Fruit fly (Drosophila melanogaster) whole organism, embryonic: ENCODE results near the gene CG3587.

Source experiments
- Bgb ChIP-seq: fragments of 200-800 bp; sonication (Bioruptor generic); IDR thresholded peaks from 2 replicates; pipeline ENCODE4 v1.3.6; 2022; ENCODE audit warnings: missing biosample characterization, missing genetic modification characterization; ENCODE audit not compliant: partially characterized antibody
- CG11398 ChIP-seq: fragments of 200-800 bp; sonication (Bioruptor generic); optimal IDR thresholded peaks from 2 replicates; lab custom pipeline; 2016; ENCODE audit warnings: missing biosample characterization, missing genetic modification characterization
- CG11560 ChIP-seq: fragments of 200-800 bp; sonication (Bioruptor generic); IDR thresholded peaks from 3 replicates; pipeline ENCODE4 v1.3.6; 2022; ENCODE audit warnings: missing biosample characterization, missing genetic modification characterization
- CG14441 ChIP-seq: fragments of 200-800 bp; sonication (Bioruptor generic); IDR thresholded peaks from 2 replicates; pipeline ENCODE4 v1.3.6; 2022; ENCODE audit warnings: missing biosample characterization, missing genetic modification characterization
- CG15269 ChIP-seq: fragments of 200-800 bp; sonication (Bioruptor generic); optimal IDR thresholded peaks from 2 replicates; lab custom pipeline; 2018; ENCODE audit warnings: missing biosample characterization, mild to moderate bottlenecking, missing genetic modification characterization, moderate library complexity
- CG1603 ChIP-seq: fragments of 200-800 bp; sonication (Bioruptor generic); optimal IDR thresholded peaks from 2 replicates; lab custom pipeline; 2019; ENCODE audit warnings: missing biosample characterization, mild to moderate bottlenecking, missing genetic modification characterization, moderate library complexity
- CG16779 ChIP-seq: fragments of 200-800 bp; sonication (Bioruptor generic); IDR thresholded peaks from 2 replicates; pipeline ENCODE4 v1.3.6; 2022; ENCODE audit warnings: missing biosample characterization, missing genetic modification characterization
- CG17328 ChIP-seq: fragments of 200-800 bp; sonication (Bioruptor generic); IDR thresholded peaks from 2 replicates; pipeline ENCODE4 v1.3.6; 2022; ENCODE audit warnings: missing biosample characterization, missing genetic modification characterization
- CG18011 ChIP-seq: fragments of 200-800 bp; sonication (Bioruptor generic); optimal IDR thresholded peaks from 2 replicates; lab custom pipeline; 2017; ENCODE audit warnings: missing biosample characterization, missing genetic modification characterization, mild to moderate bottlenecking, moderate library complexity, missing genotype
- CG2116 ChIP-seq: fragments of 200-800 bp; sonication (Bioruptor generic); optimal IDR thresholded peaks from 3 replicates; lab custom pipeline; 2018; ENCODE audit warnings: missing biosample characterization, mild to moderate bottlenecking, missing genetic modification characterization
- CG2120 ChIP-seq: fragments of 200-800 bp; sonication (Bioruptor generic); optimal IDR thresholded peaks from 3 replicates; lab custom pipeline; 2016; ENCODE audit warnings: missing biosample characterization, missing genetic modification characterization
- CG2129 ChIP-seq: fragments of 200-800 bp; sonication (Bioruptor generic); IDR thresholded peaks from 2 replicates; pipeline ENCODE4 v1.3.6; 2022; ENCODE audit warnings: missing biosample characterization, missing genetic modification characterization; ENCODE audit not compliant: partially characterized antibody
- CG34224 ChIP-seq: fragments of 200-800 bp; sonication (Bioruptor generic); IDR thresholded peaks from 3 replicates; pipeline ENCODE4 v1.3.6; 2022; ENCODE audit warnings: missing biosample characterization, missing genetic modification characterization; ENCODE audit not compliant: partially characterized antibody
- CG4730 ChIP-seq: fragments of 200-800 bp; sonication (Bioruptor generic); IDR thresholded peaks from 2 replicates; pipeline ENCODE4 v1.3.6; 2022; ENCODE audit warnings: missing biosample characterization, missing genetic modification characterization
- CG5180 ChIP-seq: fragments of 200-800 bp; sonication (Bioruptor generic); optimal IDR thresholded peaks from 3 replicates; lab custom pipeline; 2017; ENCODE audit warnings: missing biosample characterization, missing genetic modification characterization, mild to moderate bottlenecking, moderate library complexity, missing genetic modification reagents
- CG6689 ChIP-seq: fragments of 200-800 bp; sonication (Bioruptor generic); IDR thresholded peaks from 2 replicates; pipeline ENCODE4 v1.3.6; 2022; ENCODE audit warnings: missing biosample characterization, missing genetic modification characterization
- CG7839 ChIP-seq: fragments of 200-800 bp; sonication (Bioruptor generic); optimal IDR thresholded peaks from 3 replicates; lab custom pipeline; 2018; ENCODE audit warnings: missing biosample characterization, mild to moderate bottlenecking, missing genetic modification characterization, moderate library complexity
- CG7963 ChIP-seq: fragments of 200-800 bp; sonication (Bioruptor generic); IDR thresholded peaks from 3 replicates; pipeline ENCODE4 v1.3.6; 2022; ENCODE audit warnings: missing biosample characterization, missing genetic modification characterization; ENCODE audit not compliant: partially characterized antibody
- CrebB ChIP-seq: fragments of 200-800 bp; sonication (Bioruptor generic); optimal IDR thresholded peaks from 3 replicates; lab custom pipeline; 2018; ENCODE audit warnings: missing biosample characterization, mild to moderate bottlenecking, missing genetic modification characterization
- Dad ChIP-seq: fragments of 200-800 bp; sonication (Bioruptor generic); optimal IDR thresholded peaks from 3 replicates; lab custom pipeline; 2016; ENCODE audit warnings: missing biosample characterization, missing genetic modification characterization
- Dip3 ChIP-seq: fragments of 200-800 bp; sonication (Bioruptor generic); optimal IDR thresholded peaks from 3 replicates; lab custom pipeline; 2016; ENCODE audit warnings: missing biosample characterization, missing genetic modification characterization
- Ets65A ChIP-seq: fragments of 200-800 bp; sonication (Bioruptor generic); peaks from one replicate; lab custom pipeline; 2016; ENCODE audit warnings: missing biosample characterization, missing genetic modification characterization
- Jarid2 ChIP-seq: fragments of 200-800 bp; sonication (Bioruptor generic); optimal IDR thresholded peaks from 3 replicates; lab custom pipeline; 2017; ENCODE audit warnings: mild to moderate bottlenecking, missing biosample characterization, missing genetic modification reagents, missing genetic modification characterization
- MTF-1 ChIP-seq: fragments of 200-800 bp; sonication (Bioruptor generic); optimal IDR thresholded peaks from 2 replicates; lab custom pipeline; 2018; ENCODE audit warnings: missing biosample characterization, mild to moderate bottlenecking, missing genetic modification characterization, borderline replicate concordance
- NC2α ChIP-seq: fragments of 200-800 bp; sonication (Bioruptor generic); optimal IDR thresholded peaks from 2 replicates; lab custom pipeline; 2016; ENCODE audit warnings: missing biosample characterization, missing genetic modification characterization
- Nf-YA ChIP-seq: fragments of 200-800 bp; sonication (Bioruptor generic); IDR thresholded peaks from 2 replicates; pipeline ENCODE4 v1.3.6; 2022; ENCODE audit warnings: missing biosample characterization, missing genetic modification characterization
- Nf-YC ChIP-seq: fragments of 200-800 bp; optimal IDR thresholded peaks from 3 replicates; lab custom pipeline; 2019; ENCODE audit warnings: missing biosample characterization, mild to moderate bottlenecking, missing genetic modification characterization, moderate library complexity
- Oaz ChIP-seq: fragments of 200-800 bp; sonication (Bioruptor generic); IDR thresholded peaks from 2 replicates; pipeline ENCODE4 v1.3.6; 2022; ENCODE audit warnings: missing biosample characterization, missing genetic modification characterization
- Opbp ChIP-seq: fragments of 200-800 bp; sonication (Bioruptor generic); IDR thresholded peaks from 3 replicates; pipeline ENCODE4 v1.3.6; 2022; ENCODE audit warnings: missing biosample characterization, missing genetic modification characterization; ENCODE audit not compliant: partially characterized antibody
- Tbp ChIP-seq: fragments of >200 bp; optimal IDR thresholded peaks from 2 replicates; lab custom pipeline; 2018; ENCODE audit warnings: missing biosample characterization, missing genetic modification characterization
- ac ChIP-seq: fragments of 200-800 bp; sonication (Bioruptor generic); optimal IDR thresholded peaks from 3 replicates; lab custom pipeline; 2017; ENCODE audit warnings: missing biosample characterization, mild to moderate bottlenecking, missing genetic modification characterization
- bowl ChIP-seq: fragments of 200-800 bp; sonication (Bioruptor generic); IDR thresholded peaks from 2 replicates; pipeline ENCODE4 v1.3.6; 2022; ENCODE audit warnings: missing biosample characterization, missing genetic modification characterization
- caup ChIP-seq: fragments of 200-800 bp; sonication (Bioruptor generic); optimal IDR thresholded peaks from 3 replicates; lab custom pipeline; 2017; ENCODE audit warnings: missing biosample characterization, mild to moderate bottlenecking, missing genetic modification characterization, moderate library complexity; ENCODE audit not compliant: severe bottlenecking
- danr ChIP-seq: fragments of 200-800 bp; sonication (Bioruptor generic); IDR thresholded peaks from 2 replicates; pipeline ENCODE4 v1.3.6; 2022; ENCODE audit warnings: missing biosample characterization, missing genetic modification characterization
- emc ChIP-seq: fragments of 200-800 bp; sonication (Bioruptor generic); optimal IDR thresholded peaks from 2 replicates; lab custom pipeline; 2016; ENCODE audit warnings: missing biosample characterization, missing genetic modification characterization
- gce ChIP-seq: fragments of 200-800 bp; sonication (Bioruptor generic); IDR thresholded peaks from 3 replicates; pipeline ENCODE4 v1.3.6; 2022; ENCODE audit warnings: missing biosample characterization, missing genetic modification characterization
- grau ChIP-seq: fragments of 200-800 bp; optimal IDR thresholded peaks from 3 replicates; lab custom pipeline; 2019; ENCODE audit warnings: missing biosample characterization, mild to moderate bottlenecking, missing genetic modification characterization, moderate library complexity
- gt ChIP-seq: fragments of 200-800 bp; sonication (Bioruptor generic); IDR thresholded peaks from 2 replicates; pipeline ENCODE4 v1.3.6; 2022; ENCODE audit warnings: missing biosample characterization, missing genetic modification characterization
- kni ChIP-seq: fragments of 200-800 bp; sonication (Bioruptor generic); optimal IDR thresholded peaks from 3 replicates; lab custom pipeline; 2017; ENCODE audit warnings: mild to moderate bottlenecking, missing biosample characterization, missing genetic modification reagents, missing genetic modification characterization
- lbe ChIP-seq: fragments of 200-800 bp; sonication (Bioruptor generic); optimal IDR thresholded peaks from 2 replicates; lab custom pipeline; 2016; ENCODE audit warnings: missing biosample characterization, mild to moderate bottlenecking, missing genetic modification characterization
- maf-S ChIP-seq: fragments of 200-800 bp; sonication (Bioruptor generic); optimal IDR thresholded peaks from 2 replicates; lab custom pipeline; 2016; ENCODE audit warnings: missing biosample characterization, missing genetic modification characterization
- mirr ChIP-seq: fragments of 200-800 bp; sonication (Bioruptor generic); optimal IDR thresholded peaks from 3 replicates; lab custom pipeline; 2018; ENCODE audit warnings: missing biosample characterization, mild to moderate bottlenecking, missing genetic modification characterization
- phol ChIP-seq: fragments of 200-800 bp; sonication (Bioruptor generic); optimal IDR thresholded peaks from 3 replicates; lab custom pipeline; 2018; ENCODE audit warnings: missing biosample characterization, mild to moderate bottlenecking, missing genetic modification characterization, moderate library complexity
- rib ChIP-seq: fragments of 200-800 bp; sonication (Bioruptor generic); IDR thresholded peaks from 2 replicates; pipeline ENCODE4 v1.3.6; 2022; ENCODE audit warnings: missing biosample characterization, missing genetic modification characterization
- sc ChIP-seq, 3 experiments: fragments of >200 bp in 2 of 3; fragments of 200-800 bp in 1 of 3; sonication (Bioruptor generic) in 1 of 3; optimal IDR thresholded peaks; 2 replicates in 2 of 3; 3 replicates in 1 of 3; lab custom pipeline; 2017; ENCODE audit warnings: mild to moderate bottlenecking in 1 of 3, missing biosample characterization in 1 of 3, missing genetic modification characterization in 1 of 3, missing genetic modification reagents in 1 of 3
- stwl ChIP-seq: fragments of 200-800 bp; sonication (Bioruptor generic); optimal IDR thresholded peaks from 3 replicates; lab custom pipeline; 2018; ENCODE audit warnings: missing biosample characterization, mild to moderate bottlenecking, missing genetic modification characterization, moderate library complexity
- tio ChIP-seq: fragments of 200-800 bp; sonication (Bioruptor generic); optimal IDR thresholded peaks from 2 replicates; lab custom pipeline; 2017; ENCODE audit warnings: missing biosample characterization, missing genetic modification characterization, inconsistent platforms
- trh ChIP-seq: fragments of 200-800 bp; sonication (Bioruptor generic); optimal IDR thresholded peaks from 2 replicates; lab custom pipeline; 2016; ENCODE audit warnings: missing biosample characterization, missing genetic modification characterization
- vvl ChIP-seq: fragments of 200-800 bp; sonication (Bioruptor generic); IDR thresholded peaks from 2 replicates; pipeline ENCODE4 v1.3.6; 2022; ENCODE audit warnings: missing biosample characterization, missing genetic modification characterization

Gene CG3587

DNA sequence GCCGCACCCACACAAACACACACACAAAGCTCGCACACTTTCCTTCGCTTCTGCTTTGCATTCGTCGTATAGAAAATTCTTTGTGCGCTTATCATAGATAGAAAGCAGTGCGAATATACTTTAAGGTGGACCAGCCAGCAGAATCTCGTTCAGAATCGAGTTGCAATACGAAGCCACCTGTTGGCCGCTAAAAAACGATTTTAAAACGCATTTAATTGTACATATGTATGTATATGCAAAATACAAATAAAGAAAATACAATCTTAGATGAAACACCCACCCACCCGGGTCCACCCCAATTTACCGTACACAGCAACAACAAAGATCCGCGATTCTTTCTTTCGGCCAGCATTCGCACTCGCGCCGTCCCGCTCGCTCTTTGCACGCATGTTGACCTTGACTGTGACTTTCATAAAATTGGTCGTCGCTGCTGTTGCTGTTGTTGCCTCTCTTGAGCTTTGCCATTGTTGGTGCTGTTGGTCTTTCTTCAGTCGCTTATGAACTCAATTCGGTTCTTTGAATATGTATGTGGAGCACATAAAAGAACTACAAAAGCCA, 8.5 kb downstream of the CG3587 start (continued):
- peak; percentile 62 for TF ChIP-seq grau (tag; lab: Kevin White, UChicago)
- TF ChIP-seq Opbp (GFP tag; lab: Robert Waterston, UW): no peak
- TF ChIP-seq CG18011 (GFP tag; lab: Kevin White, UChicago): peak; percentile 39
- TF ChIP-seq rib: peak; percentile 72; the same call in 1 of the 2 replicates
- TF ChIP-seq tio (GFP tag; lab: Kevin White, UChicago): peak; percentile 13
- TF ChIP-seq NC2α (GFP tag; lab: Kevin White, UChicago): no peak
- TF ChIP-seq CG4730: no peak
- TF ChIP-seq sc (optimal IDR thresholded peaks at IDR 0.05; lab: Kevin White, UChicago): no peak
- TF ChIP-seq sc (GFP tag; optimal IDR thresholded peaks at IDR 0.05; lab: Kevin White, UChicago): no peak
- TF ChIP-seq CG15269: peak; percentile 54
- peak; percentile 50 for TF ChIP-seq CG7839 (tag; lab: Kevin White, UChicago)
- no peak for TF ChIP-seq CG5180 (GFP tag; lab: Kevin White, UChicago)
- TF ChIP-seq lbe (GFP tag; lab: Kevin White, UChicago): peak; percentile 80
- TF ChIP-seq Ets65A: peak; percentile 60
- peak; percentile 8 for TF ChIP-seq CrebB (tag; lab: Kevin White, UChicago)
- TF ChIP-seq CG11398 (GFP tag; lab: Kevin White, UChicago): no peak
- no peak for TF ChIP-seq trh (GFP tag; lab: Kevin White, UChicago)
- TF ChIP-seq danr: no peak
- TF ChIP-seq caup: peak; percentile 52
- peak; percentile 50; the same call in 1 of the 2 replicates for TF ChIP-seq CG16779
- TF ChIP-seq CG2129: no peak
- TF ChIP-seq emc (GFP tag; lab: Kevin White, UChicago): no peak
- 0 out of 2 replicates have a peak, but pooled peaks have one; percentile 19 for TF ChIP-seq vvl (GFP tag; lab: Robert Waterston, UW)
- TF ChIP-seq stwl (tag; lab: Kevin White, UChicago): no peak
- TF ChIP-seq kni (GFP tag; lab: Kevin White, UChicago): no peak
- TF ChIP-seq Jarid2: no peak
- no peak for TF ChIP-seq ac (GFP tag; lab: Kevin White, UChicago)
- peak; percentile 83 for TF ChIP-seq CG2120 (GFP tag; lab: Kevin White, UChicago)
- no peak for TF ChIP-seq CG7963 (GFP tag; lab: Robert Waterston, UW)
- TF ChIP-seq gce: no peak
- no peak for TF ChIP-seq Nf-YA
- no peak for TF ChIP-seq mirr
- peak; percentile 35; the same call in 1 of the 2 replicates for TF ChIP-seq CG17328 (GFP tag; lab: Robert Waterston, UW)
- peak; percentile 55 for TF ChIP-seq CG6689
- no peak for TF ChIP-seq CG2116 (GFP tag; lab: Kevin White, UChicago)
- TF ChIP-seq bowl: no peak
- TF ChIP-seq CG11560: 0 out of 3 replicates have a peak, but pooled peaks have one; percentile 8
- no peak for TF ChIP-seq Nf-YC (tag; lab: Kevin White, UChicago)
- TF ChIP-seq Tbp (GFP tag; lab: Kevin White, UChicago): no peak
- no peak for TF ChIP-seq gt (GFP tag; lab: Robert Waterston, UW)
- TF ChIP-seq Dad (GFP tag; lab: Kevin White, UChicago): no peak
- 0 out of 2 replicates have a peak, but pooled peaks have one; percentile 17 for TF ChIP-seq CG14441 (GFP tag; lab: Robert Waterston, UW)
- no peak for TF ChIP-seq Oaz (GFP tag; lab: Robert Waterston, UW)
- peak; percentile 33 for TF ChIP-seq maf-S (GFP tag; lab: Kevin White, UChicago)
- peak; percentile 23 for TF ChIP-seq phol (tag; lab: Kevin White, UChicago)
- no peak for TF ChIP-seq Bgb (GFP tag; lab: Robert Waterston, UW)
- TF ChIP-seq Dip3 (GFP tag; lab: Kevin White, UChicago): peak; percentile 80
- TF ChIP-seq CG1603: peak; percentile 48
- TF ChIP-seq CG34224 (GFP tag; lab: Robert Waterston, UW): no peak
- no peak for TF ChIP-seq MTF-1
